Worm (Caenorhabditis elegans): ENCODE measurements around the gene abt-4.

ce11 chrV:373192-373591 lies 42.7 kb upstream of the abt-4 start:
- TF ChIP-seq nhr-12 (tag; optimal IDR thresholded peaks at IDR 0.05) (no peak), pha-4 (tag; optimal IDR thresholded peaks at IDR 0.05) (no peak), aly-2 (tag; optimal IDR thresholded peaks at IDR 0.05) (no peak), pqm-1 (tag; optimal IDR thresholded peaks at IDR 0.05) (no peak), elt-1 (tag; optimal IDR thresholded peaks at IDR 0.05) (no peak)
